Fruit fly (Drosophila melanogaster): Measurements from ENCODE around the gene nonA-l.

nonA-l gene

DNA sequence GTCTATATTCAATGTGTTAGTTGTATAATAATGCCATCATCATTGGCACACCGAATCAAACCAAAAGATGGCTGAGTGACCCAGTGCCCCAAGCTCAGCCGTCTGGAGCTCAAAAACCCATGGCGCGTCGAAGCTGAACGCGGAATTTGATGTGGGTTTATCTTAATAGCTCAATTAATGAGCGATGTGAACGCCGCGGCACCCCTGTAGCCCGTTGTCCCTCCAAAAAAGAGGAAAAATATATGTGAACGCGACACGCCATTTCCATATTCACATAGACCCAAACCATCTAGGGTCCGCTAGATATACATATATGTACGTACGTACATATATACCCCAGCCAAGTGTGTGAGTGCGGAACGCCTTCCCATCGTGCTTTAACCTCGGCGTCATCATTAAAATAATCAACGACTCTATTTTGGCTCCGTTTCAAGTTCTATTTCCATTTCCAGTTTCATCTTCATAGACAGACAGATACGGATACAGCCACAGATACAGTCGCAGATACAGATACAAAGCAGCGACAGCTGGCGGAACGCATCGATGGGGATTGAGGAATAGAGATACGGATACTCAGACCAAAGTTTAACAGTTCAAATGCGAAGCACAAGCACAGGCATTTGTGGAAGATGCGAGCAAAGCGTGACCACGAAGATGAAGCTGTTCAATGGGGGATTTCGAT lies 24.3 kb downstream of the nonA-l start (continued):
- TF ChIP-seq en (GFP tag; optimal IDR thresholded peaks at IDR 0.05), result peak; percentile 31
- TF ChIP-seq ranshi (GFP tag; IDR thresholded peaks at IDR 0.05), result no peak
- TF ChIP-seq abd-A (tag; optimal IDR thresholded peaks at IDR 0.05), result peak; percentile 99
- TF ChIP-seq CTCF (GFP tag; optimal IDR thresholded peaks at IDR 0.05), result no peak
- peak; percentile 48 for TF ChIP-seq cg (GFP tag; optimal IDR thresholded peaks at IDR 0.05)
- peak in 1 of 2 experiments; percentile 11 for TF ChIP-seq Eip74EF (GFP tag; optimal IDR thresholded peaks at IDR 0.05)
- TF ChIP-seq ttk (GFP tag; IDR thresholded peaks at IDR 0.05), result no peak
- TF ChIP-seq CG15011 (GFP tag; optimal IDR thresholded peaks at IDR 0.05), result no peak
- no peak for TF ChIP-seq Oli (tag; optimal IDR thresholded peaks at IDR 0.05)
- TF ChIP-seq org-1 (GFP tag; optimal IDR thresholded peaks at IDR 0.05), result no peak
- no peak for TF ChIP-seq CG7786 (GFP tag; optimal IDR thresholded peaks at IDR 0.05)
- TF ChIP-seq Med (GFP tag), result peak; percentile 35
- no peak for TF ChIP-seq CG9609 (GFP tag; optimal IDR thresholded peaks at IDR 0.05)
- no peak for TF ChIP-seq fd3F (GFP tag; optimal IDR thresholded peaks at IDR 0.05)
- peak; percentile 92 for TF ChIP-seq sd (tag; optimal IDR thresholded peaks at IDR 0.05)
- no peak for TF ChIP-seq Fer2 (tag; optimal IDR thresholded peaks at IDR 0.05)
- TF ChIP-seq sqz (GFP tag; optimal IDR thresholded peaks at IDR 0.05), result no peak
- TF ChIP-seq CG34376 (GFP tag; optimal IDR thresholded peaks at IDR 0.05), result no peak
- TF ChIP-seq CG11723 (GFP tag; optimal IDR thresholded peaks at IDR 0.05), result no peak
- TF ChIP-seq Rx (GFP tag; IDR thresholded peaks at IDR 0.05), result no peak
- no peak for TF ChIP-seq prd (optimal IDR thresholded peaks at IDR 0.05)
- TF ChIP-seq prd (GFP tag; IDR thresholded peaks at IDR 0.05), result no peak
- no peak for TF ChIP-seq Nf-YC (tag; optimal IDR thresholded peaks at IDR 0.05)
- TF ChIP-seq CG1529 (GFP tag; optimal IDR thresholded peaks at IDR 0.05), result no peak
- TF ChIP-seq CG17361 (GFP tag; IDR thresholded peaks at IDR 0.05), result no peak
- no peak for TF ChIP-seq lmd (GFP tag; IDR thresholded peaks at IDR 0.05)
- TF ChIP-seq grn (GFP tag; optimal IDR thresholded peaks at IDR 0.05), result peak; percentile 72
- no peak for TF ChIP-seq CG2875 (GFP tag; optimal IDR thresholded peaks at IDR 0.05)
- no peak for TF ChIP-seq tio (GFP tag; optimal IDR thresholded peaks at IDR 0.05)
- peak; percentile 55 for TF ChIP-seq CG12769 (tag; optimal IDR thresholded peaks at IDR 0.05)
- no peak for TF ChIP-seq toy (GFP tag; IDR thresholded peaks at IDR 0.05)
- no peak for TF ChIP-seq Spps (tag; optimal IDR thresholded peaks at IDR 0.05)
- no peak for TF ChIP-seq croc (GFP tag; conservative IDR thresholded peaks at IDR 0.05)
- TF ChIP-seq Aef1 (GFP tag; IDR thresholded peaks at IDR 0.05), result no peak
- no peak for TF ChIP-seq CG17912 (GFP tag; optimal IDR thresholded peaks at IDR 0.05)
- TF ChIP-seq vvl (GFP tag; IDR thresholded peaks at IDR 0.05), result peak; percentile 67; the same call in 1 of the 2 replicates
- no peak for TF ChIP-seq CG4854 (GFP tag; optimal IDR thresholded peaks at IDR 0.05)
- TF ChIP-seq CG4617 (GFP tag; optimal IDR thresholded peaks at IDR 0.05; ENCODE audit: borderline replicate concordance), result no peak
- TF ChIP-seq CG6654 (GFP tag; optimal IDR thresholded peaks at IDR 0.05), result no peak
- no peak for TF ChIP-seq CG3163 (GFP tag; optimal IDR thresholded peaks at IDR 0.05)
- no peak for TF ChIP-seq CG18011 (GFP tag; optimal IDR thresholded peaks at IDR 0.05)
- no peak for TF ChIP-seq lbe (GFP tag; optimal IDR thresholded peaks at IDR 0.05)
- TF ChIP-seq CG11085 (GFP tag; IDR thresholded peaks at IDR 0.05), result no peak
- no peak for TF ChIP-seq HmgZ (tag; optimal IDR thresholded peaks at IDR 0.05)
- no peak for TF ChIP-seq Antp (GFP tag; optimal IDR thresholded peaks at IDR 0.05)
- TF ChIP-seq CG2120 (GFP tag; optimal IDR thresholded peaks at IDR 0.05), result no peak
- no peak for TF ChIP-seq CG16813 (GFP tag; IDR thresholded peaks at IDR 0.05; ENCODE audit: partially characterized antibody)
- TF ChIP-seq Hr78 (GFP tag; optimal IDR thresholded peaks at IDR 0.05), result peak in 1 of 2 experiments; percentile 15
- no peak for TF ChIP-seq CG3847 (GFP tag; IDR thresholded peaks at IDR 0.05)
- no peak for TF ChIP-seq CG2678 (tag; optimal IDR thresholded peaks at IDR 0.05)
- TF ChIP-seq CG13894 (tag; optimal IDR thresholded peaks at IDR 0.05), result peak; percentile 41

Data from whole organism, embryonic.